Fruit fly (Drosophila melanogaster) whole organism, embryonic: ENCODE measurements around the gene CG32102.

Experiments used
- Abd-B ChIP-seq: fragments of 200-800 bp; sonication (Bioruptor generic); optimal IDR thresholded peaks from 2 replicates; lab custom pipeline; 2018; ENCODE audit warnings: missing biosample characterization, mild to moderate bottlenecking, missing genetic modification characterization, moderate library complexity
- Atf-2 ChIP-seq: fragments of 200-800 bp; sonication (Bioruptor generic); optimal IDR thresholded peaks from 2 replicates; lab custom pipeline; 2016; ENCODE audit warnings: missing biosample characterization, missing genetic modification characterization
- Atf6 ChIP-seq: fragments of 200-800 bp; sonication (Bioruptor generic); IDR thresholded peaks from 2 replicates; pipeline ENCODE4 v1.3.6; 2022; ENCODE audit warnings: missing biosample characterization, missing genetic modification characterization
- CG10654 ChIP-seq: fragments of 200-800 bp; sonication (Bioruptor generic); optimal IDR thresholded peaks from 2 replicates; lab custom pipeline; 2016; ENCODE audit warnings: missing biosample characterization, missing genetic modification characterization
- CG11456 ChIP-seq: fragments of 200-800 bp; sonication (Bioruptor generic); IDR thresholded peaks from 3 replicates; pipeline ENCODE4 v1.3.6; 2022; ENCODE audit warnings: missing biosample characterization, missing genetic modification characterization
- CG12219 ChIP-seq: fragments of 200-800 bp; sonication (Bioruptor generic); optimal IDR thresholded peaks from 3 replicates; lab custom pipeline; 2018; ENCODE audit warnings: missing biosample characterization, mild to moderate bottlenecking, missing genetic modification characterization
- CG13424 ChIP-seq: fragments of 200-800 bp; sonication (Bioruptor generic); optimal IDR thresholded peaks from 2 replicates; lab custom pipeline; 2019; ENCODE audit warnings: missing biosample characterization, mild to moderate bottlenecking, missing genetic modification characterization, moderate library complexity
- CG13624 ChIP-seq: fragments of 200-800 bp; sonication (Bioruptor generic); optimal IDR thresholded peaks from 2 replicates; lab custom pipeline; 2016; ENCODE audit warnings: missing biosample characterization, missing genetic modification characterization
- CG14050 ChIP-seq: fragments of 200-800 bp; sonication (Bioruptor generic); IDR thresholded peaks from 3 replicates; pipeline ENCODE4 v1.3.6; 2022; ENCODE audit warnings: missing biosample characterization, missing genetic modification characterization
- CG18262 ChIP-seq: fragments of 200-800 bp; optimal IDR thresholded peaks from 3 replicates; lab custom pipeline; 2019; ENCODE audit warnings: missing biosample characterization, mild to moderate bottlenecking, missing genetic modification characterization, moderate library complexity
- CG18764 ChIP-seq: fragments of 200-800 bp; sonication (Bioruptor generic); optimal IDR thresholded peaks from 3 replicates; lab custom pipeline; 2016; ENCODE audit warnings: missing biosample characterization, missing genetic modification characterization
- CG3726 ChIP-seq: fragments of 200-800 bp; sonication (Bioruptor generic); IDR thresholded peaks from 3 replicates; pipeline ENCODE4, ENCODE4 v1.3.6; 2022; ENCODE audit warnings: missing biosample characterization, missing genetic modification characterization
- CG6791 ChIP-seq: fragments of 200-800 bp; sonication (Bioruptor generic); IDR thresholded peaks from 3 replicates; pipeline ENCODE4 v1.3.6; 2022; ENCODE audit warnings: missing biosample characterization, missing genetic modification characterization; ENCODE audit not compliant: partially characterized antibody
- CG6813 ChIP-seq: fragments of 200-800 bp; sonication (Bioruptor generic); optimal IDR thresholded peaks from 2 replicates; lab custom pipeline; 2017; ENCODE audit warnings: missing biosample characterization, missing genetic modification characterization, mild to moderate bottlenecking, moderate library complexity, missing genetic modification reagents
- CG7745 ChIP-seq: fragments of 200-800 bp; sonication (Bioruptor generic); optimal IDR thresholded peaks from 2 replicates; lab custom pipeline; 2018; ENCODE audit warnings: missing biosample characterization, mild to moderate bottlenecking, missing genetic modification characterization, moderate library complexity
- CG7928 ChIP-seq: fragments of 200-800 bp; sonication (Bioruptor generic); optimal IDR thresholded peaks from 2 replicates; lab custom pipeline; 2017; ENCODE audit warnings: missing biosample characterization, mild to moderate bottlenecking, missing genetic modification characterization
- CG9727 ChIP-seq: fragments of 200-800 bp; sonication (Bioruptor generic); optimal IDR thresholded peaks from 3 replicates; lab custom pipeline; 2017; ENCODE audit warnings: missing biosample characterization, mild to moderate bottlenecking, missing genetic modification characterization
- CG9817 ChIP-seq: fragments of 200-800 bp; sonication (Bioruptor generic); optimal IDR thresholded peaks from 2 replicates; lab custom pipeline; 2018; ENCODE audit warnings: missing biosample characterization, mild to moderate bottlenecking, missing genetic modification characterization, moderate library complexity
- CG9876 ChIP-seq: fragments of 200-800 bp; sonication (Bioruptor generic); optimal IDR thresholded peaks from 2 replicates; lab custom pipeline; 2016; ENCODE audit warnings: missing biosample characterization, missing genetic modification characterization
- Doc3 ChIP-seq: fragments of 200-800 bp; sonication (Bioruptor generic); IDR thresholded peaks from 3 replicates; pipeline ENCODE4 v1.3.6; 2022; ENCODE audit warnings: missing biosample characterization, missing genetic modification characterization; ENCODE audit not compliant: partially characterized antibody
- ERR ChIP-seq: fragments of 200-800 bp; sonication (Bioruptor generic); optimal IDR thresholded peaks from 2 replicates; lab custom pipeline; 2016; ENCODE audit warnings: missing biosample characterization, missing genetic modification characterization
- HmgZ ChIP-seq: fragments of 200-800 bp; sonication (Bioruptor generic); optimal IDR thresholded peaks from 2 replicates; lab custom pipeline; 2018; ENCODE audit warnings: missing biosample characterization, mild to moderate bottlenecking, missing genetic modification characterization
- MESR4 ChIP-seq: fragments of 200-800 bp; sonication (Bioruptor generic); optimal IDR thresholded peaks from 2 replicates; lab custom pipeline; 2018; ENCODE audit warnings: missing biosample characterization, mild to moderate bottlenecking, missing genetic modification characterization, moderate library complexity
- Max ChIP-seq: fragments of 200-800 bp; sonication (Bioruptor generic); optimal IDR thresholded peaks from 2 replicates; lab custom pipeline; 2016; ENCODE audit warnings: missing biosample characterization, mild to moderate bottlenecking, missing genetic modification characterization
- NC2β ChIP-seq: fragments of 200-800 bp; sonication (Bioruptor generic); optimal IDR thresholded peaks from 2 replicates; lab custom pipeline; 2016; ENCODE audit warnings: missing biosample characterization, missing genetic modification characterization
- Neu2 ChIP-seq: fragments of 200-800 bp; sonication (Bioruptor generic); optimal IDR thresholded peaks from 3 replicates; lab custom pipeline; 2016; ENCODE audit warnings: missing biosample characterization, missing genetic modification characterization, borderline replicate concordance
- NfI ChIP-seq: fragments of 200-800 bp; sonication (Bioruptor generic); optimal IDR thresholded peaks from 3 replicates; lab custom pipeline; 2018; ENCODE audit warnings: missing biosample characterization, mild to moderate bottlenecking, missing genetic modification characterization, moderate library complexity
- YL-1 ChIP-seq: fragments of 200-800 bp; sonication (Bioruptor generic); optimal IDR thresholded peaks from 3 replicates; lab custom pipeline; 2017; ENCODE audit warnings: missing biosample characterization, mild to moderate bottlenecking, missing genetic modification characterization
- ac ChIP-seq: fragments of 200-800 bp; sonication (Bioruptor generic); optimal IDR thresholded peaks from 3 replicates; lab custom pipeline; 2017; ENCODE audit warnings: missing biosample characterization, mild to moderate bottlenecking, missing genetic modification characterization
- bsh ChIP-seq, 2 experiments: fragments of 200-800 bp; sonication (Bioruptor generic); optimal IDR thresholded peaks; 2 replicates each; lab custom pipeline; 2017 to 2018; ENCODE audit warnings: mild to moderate bottlenecking in 2 of 2, missing biosample characterization in 2 of 2, missing genetic modification characterization in 2 of 2, moderate library complexity in 1 of 2
- crp ChIP-seq, 2 experiments: fragments of 200-800 bp; sonication (Bioruptor generic); optimal IDR thresholded peaks; 2 replicates in 1 of 2; 3 replicates in 1 of 2; lab custom pipeline; 2017; ENCODE audit warnings: missing biosample characterization in 2 of 2, missing genetic modification characterization in 2 of 2, mild to moderate bottlenecking in 1 of 2, moderate library complexity in 1 of 2
- dan ChIP-seq: fragments of 200-800 bp; sonication (Bioruptor generic); IDR thresholded peaks from 2 replicates; pipeline ENCODE4 v1.3.6; 2022; ENCODE audit warnings: missing biosample characterization, missing genetic modification characterization
- dimm ChIP-seq: fragments of 200-800 bp; sonication (Bioruptor generic); IDR thresholded peaks from 2 replicates; pipeline ENCODE4 v1.3.6; 2022; ENCODE audit warnings: missing biosample characterization, missing genetic modification characterization
- fd96Cb ChIP-seq: fragments of 200-800 bp; sonication (Bioruptor generic); optimal IDR thresholded peaks from 2 replicates; lab custom pipeline; 2018; ENCODE audit warnings: missing biosample characterization, mild to moderate bottlenecking, missing genetic modification characterization, moderate library complexity
- grau ChIP-seq: fragments of 200-800 bp; optimal IDR thresholded peaks from 3 replicates; lab custom pipeline; 2019; ENCODE audit warnings: missing biosample characterization, mild to moderate bottlenecking, missing genetic modification characterization, moderate library complexity
- h ChIP-seq: fragments of >200 bp; optimal IDR thresholded peaks from 2 replicates; lab custom pipeline; 2017
- ham ChIP-seq: fragments of 200-800 bp; sonication (Bioruptor generic); IDR thresholded peaks from 2 replicates; pipeline ENCODE4 v1.3.6; 2022; ENCODE audit warnings: missing biosample characterization, missing genetic modification characterization
- ken ChIP-seq: fragments of 200-800 bp; sonication (Bioruptor generic); IDR thresholded peaks from 3 replicates; pipeline ENCODE4 v1.3.6; 2022; ENCODE audit warnings: missing biosample characterization, missing genetic modification characterization
- luna ChIP-seq: fragments of 200-800 bp; sonication (Bioruptor generic); optimal IDR thresholded peaks from 2 replicates; lab custom pipeline; 2016; ENCODE audit warnings: missing biosample characterization, missing genetic modification characterization
- nau ChIP-seq: fragments of 200-800 bp; sonication (Bioruptor generic); optimal IDR thresholded peaks from 3 replicates; lab custom pipeline; 2017; ENCODE audit warnings: missing biosample characterization, mild to moderate bottlenecking, missing genetic modification characterization, missing genetic modification reagents
- otp ChIP-seq: fragments of 200-800 bp; sonication (Bioruptor generic); IDR thresholded peaks from 3 replicates; pipeline ENCODE4, ENCODE4 v1.3.6; 2022; ENCODE audit warnings: missing biosample characterization, missing genetic modification characterization
- pzg ChIP-seq: fragments of 200-800 bp; sonication (Bioruptor generic); optimal IDR thresholded peaks from 3 replicates; lab custom pipeline; 2018; ENCODE audit warnings: missing biosample characterization, mild to moderate bottlenecking, missing genetic modification characterization, moderate library complexity
- repo ChIP-seq: fragments of 200-800 bp; sonication (Bioruptor generic); optimal IDR thresholded peaks from 2 replicates; lab custom pipeline; 2016; ENCODE audit warnings: missing biosample characterization, missing genetic modification characterization
- sob ChIP-seq: fragments of 200-800 bp; sonication (Bioruptor generic); IDR thresholded peaks from 2 replicates; pipeline ENCODE4 v1.3.6; 2022; ENCODE audit warnings: missing biosample characterization, missing genetic modification characterization
- tin ChIP-seq: fragments of 200-800 bp; sonication (Bioruptor generic); optimal IDR thresholded peaks from 3 replicates; lab custom pipeline; 2016; ENCODE audit warnings: missing biosample characterization, missing genetic modification characterization
- trem ChIP-seq: fragments of 200-800 bp; optimal IDR thresholded peaks from 3 replicates; lab custom pipeline; 2019; ENCODE audit warnings: missing biosample characterization, mild to moderate bottlenecking, missing genetic modification characterization, moderate library complexity
- ttk ChIP-seq: fragments of 200-800 bp; sonication (Bioruptor generic); IDR thresholded peaks from 2 replicates; pipeline ENCODE4 v2.1.2; 2022; ENCODE audit warnings: missing biosample characterization, missing genetic modification characterization
- vfl ChIP-seq: fragments of 200-800 bp; sonication (Bioruptor generic); optimal IDR thresholded peaks from 2 replicates; lab custom pipeline; 2016; ENCODE audit warnings: missing biosample characterization, missing genetic modification characterization
- wor ChIP-seq: fragments of 200-800 bp; sonication (Bioruptor generic); IDR thresholded peaks from 2 replicates; pipeline ENCODE4 v1.3.6; 2022; ENCODE audit warnings: missing biosample characterization, missing genetic modification characterization
- z ChIP-seq: fragments of 200-800 bp; sonication (Bioruptor generic); IDR thresholded peaks from 3 replicates; pipeline ENCODE4 v1.3.6; 2022; ENCODE audit warnings: missing biosample characterization, missing genetic modification characterization
- zf30C ChIP-seq: fragments of 200-800 bp; sonication (Bioruptor generic); optimal IDR thresholded peaks from 3 replicates; lab custom pipeline; 2018; ENCODE audit warnings: missing biosample characterization, mild to moderate bottlenecking, missing genetic modification characterization

CG32102 gene

dm6 chr3L:12468016-12468415 is 1.6 kb downstream of the CG32102 start, which contains the start of gene eyg (continued):
- TF ChIP-seq CG7928 (GFP tag; lab: Kevin White, UChicago) (no peak), Abd-B (GFP tag; lab: Kevin White, UChicago) (peak; percentile 37), CG18764 (GFP tag; lab: Kevin White, UChicago) (no peak), CG9876 (peak; percentile 9), NC2β (GFP tag; lab: Kevin White, UChicago) (peak; percentile 37), CG7745 (tag; lab: Kevin White, UChicago) (peak; percentile 6), luna (no peak), wor (GFP tag; lab: Robert Waterston, UW) (no peak), CG18262 (peak; percentile 14), sob (no peak), CG9817 (no peak), nau (GFP tag; lab: Kevin White, UChicago) (peak; percentile 71), repo (GFP tag; lab: Kevin White, UChicago) (peak; percentile 15), fd96Cb (no peak), ken (GFP tag; lab: Robert Waterston, UW) (no peak), CG3726 (no peak), z (GFP tag; lab: Robert Waterston, UW) (peak; percentile 100), trem (peak; percentile 17), tin (no peak), CG11456 (no peak), dimm (GFP tag; lab: Robert Waterston, UW) (no peak), bsh (GFP tag; optimal IDR thresholded peaks at IDR 0.05; lab: Kevin White, UChicago) (peak in 1 of 2 experiments; percentile 55), CG9727 (GFP tag; lab: Kevin White, UChicago) (no peak), pzg (GFP tag; lab: Kevin White, UChicago) (no peak), ac (GFP tag; lab: Kevin White, UChicago) (no peak), otp (0 out of 3 replicates have a peak, but pooled peaks have one; percentile 70), zf30C (GFP tag; lab: Kevin White, UChicago) (peak; percentile 40), CG14050 (GFP tag; lab: Robert Waterston, UW) (peak; percentile 41; the same call in 2 of the 3 replicates), dan (GFP tag; lab: Robert Waterston, UW) (no peak), CG10654 (peak; percentile 30), Max (no peak), Atf-2 (GFP tag; lab: Kevin White, UChicago) (no peak), YL-1 (GFP tag; lab: Kevin White, UChicago) (no peak), crp (GFP tag; optimal IDR thresholded peaks at IDR 0.05; lab: Kevin White, UChicago) (no peak), NfI (GFP tag; lab: Kevin White, UChicago) (peak; percentile 47), grau (tag; lab: Kevin White, UChicago) (no peak), Atf6 (no peak; the same call in 1 of the 2 replicates), h (lab: Kevin White, UChicago) (no peak), CG13624 (GFP tag; lab: Kevin White, UChicago) (peak; percentile 4), ERR (peak; percentile 14), CG13424 (peak; percentile 31), MESR4 (no peak), ttk (GFP tag; lab: Robert Waterston, UW) (no peak), CG6791 (peak; percentile 58; the same call in 2 of the 3 replicates), HmgZ (tag; lab: Kevin White, UChicago) (peak; percentile 81), vfl (GFP tag; lab: Kevin White, UChicago) (no peak), Doc3 (GFP tag; lab: Robert Waterston, UW) (no peak), CG6813 (no peak), CG12219 (GFP tag; lab: Kevin White, UChicago) (no peak), Neu2 (no peak), ham (no peak)
